Worm (Caenorhabditis elegans): ENCODE measurements around the gene set-1.

set-1 gene

DNA sequence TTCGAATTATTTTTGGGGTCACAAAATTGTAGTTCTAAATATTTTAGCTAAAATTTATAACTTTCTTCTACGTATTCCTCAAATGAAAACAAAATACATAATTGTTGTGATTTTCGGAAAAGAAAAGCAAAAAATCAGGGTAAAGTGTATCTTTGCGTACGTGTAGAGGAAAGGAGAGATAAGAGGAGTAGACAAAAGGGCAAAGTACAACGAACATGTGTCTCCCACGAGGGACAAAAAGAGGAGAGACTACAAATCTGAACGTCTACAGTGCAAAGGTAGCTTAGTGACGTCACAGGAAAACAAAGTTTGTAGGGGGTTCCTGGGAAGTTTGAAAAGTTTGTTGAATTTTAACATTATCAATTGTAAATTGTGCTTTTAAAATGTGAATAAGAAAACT is 4.7 kb downstream of the set-1 start (continued):
- TF ChIP-seq nhr-84 (tag; optimal IDR thresholded peaks at IDR 0.05) (no peak), Y116A8C.19 (tag; optimal IDR thresholded peaks at IDR 0.05; ENCODE audit: borderline replicate concordance) (no peak), snu-23 (GFP tag; optimal IDR thresholded peaks at IDR 0.05) (peak; percentile 68), egl-27 (tag; optimal IDR thresholded peaks at IDR 0.05) (no peak), fkh-4 (tag; optimal IDR thresholded peaks at IDR 0.05; ENCODE audit: borderline replicate concordance) (no peak), nhr-76 (tag; optimal IDR thresholded peaks at IDR 0.05) (no peak), hlh-17 (GFP tag; optimal IDR thresholded peaks at IDR 0.05; ENCODE audit: borderline replicate concordance) (no peak), fkh-8 (tag; optimal IDR thresholded peaks at IDR 0.05) (no peak), nhr-71 (tag; optimal IDR thresholded peaks at IDR 0.05) (peak; percentile 67), tbx-2 (tag; optimal IDR thresholded peaks at IDR 0.05) (peak; percentile 12), lin-35 (GFP tag; optimal IDR thresholded peaks at IDR 0.05) (peak; percentile 13 to 49), elt-3 (tag; optimal IDR thresholded peaks at IDR 0.05) (peak in 1 of 6 experiments; percentile 49), F16B12.6 (tag; optimal IDR thresholded peaks at IDR 0.05) (no peak), lin-39 (tag; optimal IDR thresholded peaks at IDR 0.05) (no peak), elt-2 (tag; optimal IDR thresholded peaks at IDR 0.05) (peak; percentile 63), C34B4.2 (tag; optimal IDR thresholded peaks at IDR 0.05) (no peak), rnt-1 (tag; optimal IDR thresholded peaks at IDR 0.05) (peak; percentile 51), lin-14 (GFP tag; optimal IDR thresholded peaks at IDR 0.05) (peak; percentile 76), sptf-1 (tag; optimal IDR thresholded peaks at IDR 0.05) (no peak), sup-37 (GFP tag; optimal IDR thresholded peaks at IDR 0.05) (no peak), C16A3.4 (tag; optimal IDR thresholded peaks at IDR 0.05) (peak; percentile 16), unc-130 (tag; optimal IDR thresholded peaks at IDR 0.05) (no peak), nhr-47 (tag; optimal IDR thresholded peaks at IDR 0.05) (no peak), mdl-1 (tag; optimal IDR thresholded peaks at IDR 0.05) (peak in 1 of 2 experiments; percentile 66), nhr-28 (tag; optimal IDR thresholded peaks at IDR 0.05) (no peak), hlh-4 (tag; optimal IDR thresholded peaks at IDR 0.05) (no peak), zag-1 (tag; optimal IDR thresholded peaks at IDR 0.05) (no peak), ceh-8 (GFP tag; optimal IDR thresholded peaks at IDR 0.05) (no peak), lir-3 (tag; optimal IDR thresholded peaks at IDR 0.05; ENCODE audit: poor library complexity) (no peak), ceh-90 (tag; optimal IDR thresholded peaks at IDR 0.05) (no peak), pax-3 (tag; optimal IDR thresholded peaks at IDR 0.05) (no peak), efl-3 (GFP tag; optimal IDR thresholded peaks at IDR 0.05) (no peak)

DNA sequence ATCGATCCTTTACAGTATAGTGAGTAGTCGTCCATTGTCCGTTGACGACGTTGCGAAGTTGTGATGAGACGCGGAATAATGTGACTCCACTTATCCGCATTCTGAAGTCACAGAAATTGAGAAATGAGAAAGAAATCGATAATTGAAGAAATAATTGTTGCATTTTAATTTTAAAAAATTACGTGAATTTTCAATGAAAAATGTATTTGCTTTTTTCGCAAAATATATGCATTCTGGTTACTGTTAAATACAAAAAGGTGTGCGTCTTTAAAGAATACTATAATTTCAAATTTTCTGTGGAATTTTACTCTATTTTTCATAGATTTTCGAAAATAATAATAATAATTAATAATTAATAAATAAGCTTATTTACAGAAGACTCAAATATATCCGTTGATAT is 5.4 kb downstream of the set-1 start, which contains the start of gene let-721:
TSS of gene let-721 (minus strand) at position 101 of the 400 bp plus-strand sequence.
- TF ChIP-seq Y116A8C.19 (tag; optimal IDR thresholded peaks at IDR 0.05; ENCODE audit: borderline replicate concordance), result no peak
- no peak for TF ChIP-seq fkh-4 (tag; optimal IDR thresholded peaks at IDR 0.05; ENCODE audit: borderline replicate concordance)
- no peak for TF ChIP-seq lin-13 (GFP tag; optimal IDR thresholded peaks at IDR 0.05)

DNA sequence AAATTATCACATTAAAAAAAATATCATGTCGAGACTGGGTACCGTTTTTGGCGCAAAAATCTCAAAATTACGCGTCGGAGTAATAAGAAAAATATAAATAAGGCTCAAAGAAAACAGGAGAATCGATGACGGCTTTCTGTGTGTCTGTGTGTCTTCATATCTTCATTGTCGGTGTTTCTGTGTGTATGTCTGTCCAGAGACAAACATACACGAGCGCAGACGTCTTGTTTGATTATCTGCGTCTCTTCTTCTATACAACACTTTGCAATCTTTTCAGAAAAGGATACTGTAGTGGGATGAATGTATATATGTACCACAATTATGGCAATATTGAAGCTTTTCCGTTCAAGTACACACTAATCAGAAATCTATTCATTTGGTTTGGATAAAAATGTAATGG is 7.8 kb downstream of the set-1 start, which contains the start of gene C05D11.13:
TSS of gene C05D11.13 (minus strand) at position 252 of the 400 bp plus-strand sequence.
- TF ChIP-seq ceh-88 (GFP tag; IDR thresholded peaks at IDR 0.05) (no peak), nhr-20 (tag; optimal IDR thresholded peaks at IDR 0.05) (peak; percentile 34), mef-2 (tag; optimal IDR thresholded peaks at IDR 0.05) (no peak), elt-2 (tag; optimal IDR thresholded peaks at IDR 0.05) (no peak), grh-1 (GFP tag; IDR thresholded peaks at IDR 0.05) (no peak), nhr-47 (tag; optimal IDR thresholded peaks at IDR 0.05) (no peak), xbp-1 (tag; optimal IDR thresholded peaks at IDR 0.05) (peak; percentile 9), fkh-8 (tag; optimal IDR thresholded peaks at IDR 0.05) (no peak), rnt-1 (tag; optimal IDR thresholded peaks at IDR 0.05) (peak; percentile 26), lin-14 (GFP tag; optimal IDR thresholded peaks at IDR 0.05) (peak; percentile 62), ceh-63 (GFP tag; optimal IDR thresholded peaks at IDR 0.05) (no peak), nhr-19 (GFP tag; conservative IDR thresholded peaks at IDR 0.05) (0 out of 2 replicates have a peak, but pooled peaks have one; percentile 3), dsc-1 (tag; optimal IDR thresholded peaks at IDR 0.05) (no peak), blmp-1 (tag; optimal IDR thresholded peaks at IDR 0.05) (peak; percentile 53), C16A3.4 (tag; optimal IDR thresholded peaks at IDR 0.05) (peak; percentile 34), nhr-90 (tag; optimal IDR thresholded peaks at IDR 0.05; ENCODE audit: poor library complexity) (no peak), ces-1 (GFP tag; optimal IDR thresholded peaks at IDR 0.05) (no peak), F16B12.6 (tag; optimal IDR thresholded peaks at IDR 0.05) (peak; percentile 11), hpl-2 (GFP tag; optimal IDR thresholded peaks at IDR 0.05) (no peak), mdl-1 (tag; optimal IDR thresholded peaks at IDR 0.05) (peak in 1 of 2 experiments; percentile 23), elt-3 (tag; optimal IDR thresholded peaks at IDR 0.05) (peak in 1 of 6 experiments; percentile 16), snu-23 (GFP tag; optimal IDR thresholded peaks at IDR 0.05) (peak; percentile 56), ama-1 (optimal IDR thresholded peaks at IDR 0.05) (peak; percentile 65), sptf-1 (tag; optimal IDR thresholded peaks at IDR 0.05) (no peak), nhr-85 (tag) (peak; percentile 11), nhr-71 (tag; optimal IDR thresholded peaks at IDR 0.05) (peak; percentile 50), lsy-2 (tag; optimal IDR thresholded peaks at IDR 0.05) (peak; percentile 49 to 87)
